Fruit fly (Drosophila melanogaster) whole organism, adult: Measurements from ENCODE around the gene Arp2.

Source experiments
- CG11617 ChIP-seq: fragments of 200-800 bp; sonication (Bioruptor generic); optimal IDR thresholded peaks from 2 replicates; lab custom pipeline; 2017; ENCODE audit warnings: mild to moderate bottlenecking, missing biosample characterization, missing genetic modification reagents, missing genetic modification characterization
- CG33017 ChIP-seq: fragments of 200-800 bp; sonication (Bioruptor generic); optimal IDR thresholded peaks from 2 replicates; lab custom pipeline; 2018; ENCODE audit warnings: missing biosample characterization, mild to moderate bottlenecking, missing genetic modification characterization, moderate library complexity
- toe ChIP-seq: fragments of 200-800 bp; sonication (Bioruptor generic); optimal IDR thresholded peaks from 2 replicates; lab custom pipeline; 2016; ENCODE audit warnings: missing biosample characterization, missing genetic modification characterization

dm6 chrX:16596250-16596793, 42.6 kb upstream of the Arp2 start:
- TF ChIP-seq toe (GFP tag; lab: Kevin White, UChicago), result no peak
- no peak for TF ChIP-seq CG11617 (GFP tag; lab: Kevin White, UChicago)
- TF ChIP-seq CG33017, result no peak
